Worm (Caenorhabditis elegans): ENCODE measurements around the gene F40G9.8.

Gene F40G9.8

ce11 chrIII:117857-118256, 46.8 kb downstream of the F40G9.8 start:
- TF ChIP-seq lsy-27 (tag; optimal IDR thresholded peaks at IDR 0.05; ENCODE audit: borderline replicate concordance, insufficient read depth) (no peak), egrh-3 (GFP tag; IDR thresholded peaks at IDR 0.05) (no peak), B0035.1 (tag; optimal IDR thresholded peaks at IDR 0.05) (no peak), egl-18 (GFP tag; IDR thresholded peaks at IDR 0.05) (no peak), Y56A3A.18 (GFP tag; IDR thresholded peaks at IDR 0.05) (no peak), aptf-3 (GFP tag; IDR thresholded peaks at IDR 0.05) (no peak), sdz-38 (tag; optimal IDR thresholded peaks at IDR 0.05) (no peak), F22D6.2 (tag; optimal IDR thresholded peaks at IDR 0.05) (no peak), dpff-1 (tag; optimal IDR thresholded peaks at IDR 0.05) (no peak), aptf-2 (GFP tag; conservative IDR thresholded peaks at IDR 0.05) (no peak), snpc-3.4 (tag; optimal IDR thresholded peaks at IDR 0.05) (no peak), let-607 (tag; optimal IDR thresholded peaks at IDR 0.05) (no peak)

- TF ChIP-seq madf-3 (GFP tag; IDR thresholded peaks at IDR 0.05), result no peak
- no peak for TF ChIP-seq egl-44 (GFP tag; IDR thresholded peaks at IDR 0.05)
- no peak for TF ChIP-seq rcor-1 (GFP tag; IDR thresholded peaks at IDR 0.05)
- TF ChIP-seq cebp-2 (GFP tag; IDR thresholded peaks at IDR 0.05), result no peak
- TF ChIP-seq ekl-4 (GFP tag; IDR thresholded peaks at IDR 0.05), result no peak
- TF ChIP-seq nfya-2 (GFP tag; IDR thresholded peaks at IDR 0.05), result no peak
- TF ChIP-seq K11D2.4 (GFP tag; IDR thresholded peaks at IDR 0.05), result no peak
- no peak for TF ChIP-seq unc-130 (GFP tag; optimal IDR thresholded peaks at IDR 0.05)
- no peak for TF ChIP-seq nfya-1 (tag; optimal IDR thresholded peaks at IDR 0.05; ENCODE audit: borderline replicate concordance, insufficient read depth)
- no peak for TF ChIP-seq pbrm-1 (GFP tag; IDR thresholded peaks at IDR 0.05)
- TF ChIP-seq zfh-2 (GFP tag; conservative IDR thresholded peaks at IDR 0.05), result no peak
- TF ChIP-seq mel-28 (tag; optimal IDR thresholded peaks at IDR 0.05; ENCODE audit: borderline replicate concordance), result no peak
- no peak for TF ChIP-seq attf-3 (GFP tag; conservative IDR thresholded peaks at IDR 0.05)
- no peak for TF ChIP-seq nhr-179 (tag; optimal IDR thresholded peaks at IDR 0.05)
- no peak for TF ChIP-seq nhr-120 (GFP tag; IDR thresholded peaks at IDR 0.05)
- TF ChIP-seq sdz-38 (tag; optimal IDR thresholded peaks at IDR 0.05), result no peak
- no peak for TF ChIP-seq lsl-1 (GFP tag; optimal IDR thresholded peaks at IDR 0.05)
- TF ChIP-seq lag-1 (GFP tag; IDR thresholded peaks at IDR 0.05), result no peak
- no peak for TF ChIP-seq F49E8.2 (tag; optimal IDR thresholded peaks at IDR 0.05; ENCODE audit: insufficient read depth)
These were observed 47.5 kb downstream of the F40G9.8 start, which contains the start of gene C29F9.5 for ce11 chrIII:117210-117609. Gene C29F9.5, plus strand, starts transcription at chrIII:117510.

ce11 chrIII:114603-115002, 50.1 kb downstream of the F40G9.8 start, which contains the start of gene C29F9.6:
Gene C29F9.6, plus strand, starts transcription at chrIII:114903.
- TF ChIP-seq Y67H2A.10 (GFP tag; conservative IDR thresholded peaks at IDR 0.05) (no peak), chd-7 (tag; optimal IDR thresholded peaks at IDR 0.05) (no peak), B0261.1 (tag; optimal IDR thresholded peaks at IDR 0.05) (no peak), F39B2.1 (GFP tag; IDR thresholded peaks at IDR 0.05) (no peak), egrh-3 (GFP tag; IDR thresholded peaks at IDR 0.05) (no peak), sptf-2 (GFP tag; optimal IDR thresholded peaks at IDR 0.05) (no peak), mcd-1 (GFP tag; IDR thresholded peaks at IDR 0.05) (no peak), madf-8 (GFP tag; conservative IDR thresholded peaks at IDR 0.05) (no peak), cebp-2 (GFP tag; IDR thresholded peaks at IDR 0.05) (no peak), pha-4 (tag; optimal IDR thresholded peaks at IDR 0.05) (no peak), madf-10 (tag; optimal IDR thresholded peaks at IDR 0.05) (no peak), dox-1 (GFP tag; IDR thresholded peaks at IDR 0.05) (no peak), madf-6 (GFP tag; IDR thresholded peaks at IDR 0.05) (no peak), tbp1 (GFP tag; optimal IDR thresholded peaks at IDR 0.05) (no peak), F57C9.4 (tag; optimal IDR thresholded peaks at IDR 0.05) (no peak), gei-17 (GFP tag; optimal IDR thresholded peaks at IDR 0.05) (no peak), mel-28 (tag; optimal IDR thresholded peaks at IDR 0.05; ENCODE audit: borderline replicate concordance) (no peak), hmg-1.2 (GFP tag; IDR thresholded peaks at IDR 0.05) (no peak)
